Fruit fly (Drosophila melanogaster) whole organism, embryonic: ENCODE data around the gene CG2224.
A peak's percentile ranks its signal among the peaks of the same experiment; 100 is the strongest.

Experiments
- Atf3 ChIP-seq: fragments of 200-800 bp; sonication (Bioruptor generic); optimal IDR thresholded peaks from 3 replicates; lab custom pipeline; 2016; ENCODE audit warnings: missing biosample characterization, missing genetic modification characterization
- CG12104 ChIP-seq: fragments of 200-800 bp; sonication (Bioruptor generic); optimal IDR thresholded peaks from 3 replicates; lab custom pipeline; 2016; ENCODE audit warnings: missing biosample characterization, missing genetic modification characterization
- CG12391 ChIP-seq: fragments of 200-800 bp; sonication (Bioruptor generic); optimal IDR thresholded peaks from 3 replicates; lab custom pipeline; 2018; ENCODE audit warnings: missing biosample characterization, mild to moderate bottlenecking, missing genetic modification characterization, moderate library complexity
- CG14441 ChIP-seq: fragments of 200-800 bp; sonication (Bioruptor generic); IDR thresholded peaks from 2 replicates; pipeline ENCODE4 v1.3.6; 2022; ENCODE audit warnings: missing biosample characterization, missing genetic modification characterization
- CG17385 ChIP-seq: fragments of 200-800 bp; sonication (Bioruptor generic); optimal IDR thresholded peaks from 3 replicates; lab custom pipeline; 2018; ENCODE audit warnings: missing biosample characterization, mild to moderate bottlenecking, missing genetic modification characterization
- CG31441 ChIP-seq: fragments of 200-800 bp; sonication (Bioruptor generic); IDR thresholded peaks from 2 replicates; pipeline ENCODE4 v1.3.6; 2022; ENCODE audit warnings: missing biosample characterization, missing genetic modification characterization
- CG3163 ChIP-seq: fragments of 200-800 bp; sonication (Bioruptor generic); optimal IDR thresholded peaks from 3 replicates; lab custom pipeline; 2016; ENCODE audit warnings: missing biosample characterization, missing genetic modification characterization
- CG3407 ChIP-seq: fragments of 200-800 bp; sonication (Bioruptor generic); optimal IDR thresholded peaks from 2 replicates; lab custom pipeline; 2018; ENCODE audit warnings: missing biosample characterization, mild to moderate bottlenecking, missing genetic modification characterization
- CG3838 ChIP-seq: fragments of 200-800 bp; sonication (Bioruptor generic); optimal IDR thresholded peaks from 3 replicates; lab custom pipeline; 2016; ENCODE audit warnings: missing biosample characterization, missing genetic modification characterization
- CG43689 ChIP-seq: fragments of 200-800 bp; sonication (Bioruptor generic); IDR thresholded peaks from 2 replicates; pipeline ENCODE4 v1.3.6; 2022; ENCODE audit warnings: missing biosample characterization, missing genetic modification characterization
- CG6689 ChIP-seq: fragments of 200-800 bp; sonication (Bioruptor generic); IDR thresholded peaks from 2 replicates; pipeline ENCODE4 v1.3.6; 2022; ENCODE audit warnings: missing biosample characterization, missing genetic modification characterization
- CG7987 ChIP-seq: fragments of 200-800 bp; sonication (Bioruptor generic); optimal IDR thresholded peaks from 2 replicates; lab custom pipeline; 2018; ENCODE audit warnings: missing biosample characterization, mild to moderate bottlenecking, missing genetic modification characterization, moderate library complexity
- CG8290 ChIP-seq, 3 experiments: fragments of 200-800 bp; sonication (Bioruptor generic); optimal IDR thresholded peaks; 2 replicates each; lab custom pipeline; 2016 to 2019; ENCODE audit warnings: missing biosample characterization in 3 of 3, missing genetic modification characterization in 3 of 3, mild to moderate bottlenecking in 2 of 3, moderate library complexity in 1 of 3
- CG9609 ChIP-seq: fragments of 200-800 bp; sonication (Bioruptor generic); optimal IDR thresholded peaks from 3 replicates; lab custom pipeline; 2016; ENCODE audit warnings: missing biosample characterization, missing genetic modification characterization
- D19B ChIP-seq: fragments of 200-800 bp; sonication (Bioruptor generic); optimal IDR thresholded peaks from 2 replicates; lab custom pipeline; 2017; ENCODE audit warnings: missing biosample characterization, mild to moderate bottlenecking, missing genetic modification characterization
- Dref ChIP-seq: fragments of 200-800 bp; sonication (Bioruptor generic); IDR thresholded peaks from 2 replicates; pipeline ENCODE4 v1.3.6; 2022; ENCODE audit warnings: missing biosample characterization, missing genetic modification characterization
- Ets97D ChIP-seq: fragments of 200-800 bp; sonication (Bioruptor generic); optimal IDR thresholded peaks from 3 replicates; lab custom pipeline; 2016; ENCODE audit warnings: missing biosample characterization, missing genetic modification characterization
- GATAe ChIP-seq: fragments of 200-800 bp; sonication (Bioruptor generic); conservative IDR thresholded peaks from 2 replicates; pipeline ENCODE4 v1.3.6; 2022; ENCODE audit warnings: missing biosample characterization, missing genetic modification characterization
- HLH54F ChIP-seq: fragments of 200-800 bp; sonication (Bioruptor generic); optimal IDR thresholded peaks from 3 replicates; lab custom pipeline; 2016; ENCODE audit warnings: missing biosample characterization, missing genetic modification characterization
- Hr78 ChIP-seq, 2 experiments: fragments of 200-800 bp in 1 of 2; fragments of >200 bp in 1 of 2; sonication (Bioruptor generic) in 1 of 2; optimal IDR thresholded peaks; 2 replicates each; lab custom pipeline; 2017 to 2019; ENCODE audit warnings: missing biosample characterization in 2 of 2, missing genetic modification characterization in 2 of 2, mild to moderate bottlenecking in 1 of 2, moderate library complexity in 1 of 2
- Lhr ChIP-seq: fragments of 200-800 bp; sonication (Bioruptor generic); optimal IDR thresholded peaks from 3 replicates; lab custom pipeline; 2017; ENCODE audit warnings: mild to moderate bottlenecking, missing biosample characterization, missing genetic modification reagents, missing genetic modification characterization
- Meics ChIP-seq: fragments of 200-800 bp; sonication (Bioruptor generic); optimal IDR thresholded peaks from 2 replicates; lab custom pipeline; 2017; ENCODE audit warnings: missing biosample characterization, mild to moderate bottlenecking, missing genetic modification characterization
- Myb ChIP-seq: fragments of 200-800 bp; sonication (Bioruptor generic); optimal IDR thresholded peaks from 2 replicates; lab custom pipeline; 2016; ENCODE audit warnings: missing biosample characterization, missing genetic modification characterization
- Nf-YC ChIP-seq: fragments of 200-800 bp; optimal IDR thresholded peaks from 3 replicates; lab custom pipeline; 2019; ENCODE audit warnings: missing biosample characterization, mild to moderate bottlenecking, missing genetic modification characterization, moderate library complexity
- NfI ChIP-seq: fragments of 200-800 bp; sonication (Bioruptor generic); optimal IDR thresholded peaks from 3 replicates; lab custom pipeline; 2018; ENCODE audit warnings: missing biosample characterization, mild to moderate bottlenecking, missing genetic modification characterization, moderate library complexity
- Sox102F ChIP-seq: fragments of 200-800 bp; sonication (Bioruptor generic); optimal IDR thresholded peaks from 2 replicates; lab custom pipeline; 2018; ENCODE audit warnings: missing biosample characterization, mild to moderate bottlenecking, missing genetic modification characterization, moderate library complexity
- cwo ChIP-seq: fragments of 200-800 bp; sonication (Bioruptor generic); optimal IDR thresholded peaks from 3 replicates; lab custom pipeline; 2017; ENCODE audit warnings: missing biosample characterization, missing genetic modification characterization, mild to moderate bottlenecking, moderate library complexity, missing genetic modification reagents
- dati ChIP-seq: fragments of 200-800 bp; sonication (Bioruptor generic); IDR thresholded peaks from 2 replicates; pipeline ENCODE4 v1.3.6; 2022; ENCODE audit warnings: missing biosample characterization, missing genetic modification characterization
- dysf ChIP-seq: fragments of 200-800 bp; sonication (Bioruptor generic); IDR thresholded peaks from 3 replicates; pipeline ENCODE4 v1.3.6; 2022; ENCODE audit warnings: missing biosample characterization, missing genetic modification characterization
- ewg ChIP-seq: fragments of 200-800 bp; sonication (Bioruptor generic); optimal IDR thresholded peaks from 3 replicates; lab custom pipeline; 2017; ENCODE audit warnings: mild to moderate bottlenecking, missing biosample characterization, missing genetic modification reagents, missing genetic modification characterization
- exex ChIP-seq: fragments of 200-800 bp; sonication (Bioruptor generic); optimal IDR thresholded peaks from 4 replicates; lab custom pipeline; 2018; ENCODE audit warnings: missing biosample characterization, mild to moderate bottlenecking, missing genetic modification characterization, moderate library complexity
- gcm2 ChIP-seq: fragments of 200-800 bp; sonication (Bioruptor generic); optimal IDR thresholded peaks from 2 replicates; lab custom pipeline; 2016; ENCODE audit warnings: missing biosample characterization, missing genetic modification characterization
- ham ChIP-seq: fragments of 200-800 bp; sonication (Bioruptor generic); IDR thresholded peaks from 2 replicates; pipeline ENCODE4 v1.3.6; 2022; ENCODE audit warnings: missing biosample characterization, missing genetic modification characterization
- hkb ChIP-seq, 2 experiments: fragments of 200-800 bp in 1 of 2; fragments of >200 bp in 1 of 2; sonication (Bioruptor generic) in 1 of 2; IDR thresholded peaks in 1 of 2; optimal IDR thresholded peaks in 1 of 2; 2 replicates each; pipeline versions ENCODE4 v1.3.6 to Lab custom; 2017 to 2022; ENCODE audit warnings: missing biosample characterization in 1 of 2, missing genetic modification characterization in 1 of 2
- insv ChIP-seq, 2 experiments: fragments of 200-800 bp; sonication (Bioruptor generic); optimal IDR thresholded peaks; 3 replicates each; lab custom pipeline; 2016 to 2018; ENCODE audit warnings: missing biosample characterization in 2 of 2, missing genetic modification characterization in 2 of 2
- jumu ChIP-seq: fragments of 200-800 bp; sonication (Bioruptor generic); optimal IDR thresholded peaks from 3 replicates; lab custom pipeline; 2016; ENCODE audit warnings: missing biosample characterization, missing genetic modification characterization
- klu ChIP-seq: fragments of 200-800 bp; sonication (Bioruptor generic); IDR thresholded peaks from 2 replicates; pipeline ENCODE4 v1.3.6; 2022; ENCODE audit warnings: missing biosample characterization, missing genetic modification characterization
- lmd ChIP-seq: fragments of 200-800 bp; sonication (Bioruptor generic); IDR thresholded peaks from 2 replicates; pipeline ENCODE4 v1.3.6; 2022; ENCODE audit warnings: missing biosample characterization, missing genetic modification characterization
- maf-S ChIP-seq: fragments of 200-800 bp; sonication (Bioruptor generic); optimal IDR thresholded peaks from 2 replicates; lab custom pipeline; 2016; ENCODE audit warnings: missing biosample characterization, missing genetic modification characterization
- mirr ChIP-seq: fragments of 200-800 bp; sonication (Bioruptor generic); optimal IDR thresholded peaks from 3 replicates; lab custom pipeline; 2018; ENCODE audit warnings: missing biosample characterization, mild to moderate bottlenecking, missing genetic modification characterization
- pan ChIP-seq, 4 experiments: fragments of >200 bp in 3 of 4; fragments of 200-800 bp in 1 of 4; sonication (Bioruptor generic) in 1 of 4; optimal IDR thresholded peaks in 3 of 4; IDR thresholded peaks in 1 of 4; 2 replicates each; pipeline versions ENCODE4 v1.3.6 to Lab custom; 2017 to 2022; ENCODE audit warnings: missing biosample characterization in 2 of 4, missing genetic modification characterization in 2 of 4, mixed read lengths in 1 of 4
- pb ChIP-seq: fragments of 200-800 bp; sonication (Bioruptor generic); optimal IDR thresholded peaks from 3 replicates; lab custom pipeline; 2016; ENCODE audit warnings: missing biosample characterization, missing genetic modification characterization
- sd ChIP-seq: fragments of 200-800 bp; sonication (Bioruptor generic); optimal IDR thresholded peaks from 3 replicates; lab custom pipeline; 2018; ENCODE audit warnings: missing biosample characterization, mild to moderate bottlenecking, missing genetic modification characterization, moderate library complexity
- sens ChIP-seq: fragments of 200-800 bp; sonication (Bioruptor generic); peaks from one replicate; lab custom pipeline; 2016; ENCODE audit warnings: missing biosample characterization, missing genetic modification characterization
- sens-2 ChIP-seq: fragments of 200-800 bp; sonication (Bioruptor generic); IDR thresholded peaks from 2 replicates; pipeline ENCODE4 v1.3.6; 2022; ENCODE audit warnings: missing biosample characterization, missing genetic modification characterization
- slbo ChIP-seq: fragments of 200-800 bp; sonication (Bioruptor generic); IDR thresholded peaks from 2 replicates; pipeline ENCODE4 v1.3.6; 2022; ENCODE audit warnings: missing biosample characterization, missing genetic modification characterization
- tll ChIP-seq, 2 experiments: fragments of 200-800 bp in 1 of 2; fragments of >200 bp in 1 of 2; sonication (Bioruptor generic) in 1 of 2; optimal IDR thresholded peaks; 2 replicates each; lab custom pipeline; 2017 to 2019; ENCODE audit warnings: missing biosample characterization in 2 of 2, missing genetic modification characterization in 2 of 2, mild to moderate bottlenecking in 1 of 2, moderate library complexity in 1 of 2
- trem ChIP-seq: fragments of 200-800 bp; optimal IDR thresholded peaks from 3 replicates; lab custom pipeline; 2019; ENCODE audit warnings: missing biosample characterization, mild to moderate bottlenecking, missing genetic modification characterization, moderate library complexity

Gene CG2224

dm6 chr3R:30450224-30450623 is 8.9 kb downstream of the CG2224 start (continued):
- TF ChIP-seq CG43689 (GFP tag; lab: Robert Waterston, UW), result peak; percentile 66
- peak; percentile 61 for TF ChIP-seq CG12104 (GFP tag; lab: Kevin White, UChicago)
- TF ChIP-seq Lhr, result peak; percentile 60
- peak; percentile 70 for TF ChIP-seq CG17385 (GFP tag; lab: Kevin White, UChicago)
- TF ChIP-seq sens-2 (GFP tag; lab: Robert Waterston, UW), result no peak
- peak; percentile 70; the same call in 1 of the 2 replicates for TF ChIP-seq ham (GFP tag; lab: Robert Waterston, UW)
- TF ChIP-seq, all 482 proteins: peak for 335

DNA sequence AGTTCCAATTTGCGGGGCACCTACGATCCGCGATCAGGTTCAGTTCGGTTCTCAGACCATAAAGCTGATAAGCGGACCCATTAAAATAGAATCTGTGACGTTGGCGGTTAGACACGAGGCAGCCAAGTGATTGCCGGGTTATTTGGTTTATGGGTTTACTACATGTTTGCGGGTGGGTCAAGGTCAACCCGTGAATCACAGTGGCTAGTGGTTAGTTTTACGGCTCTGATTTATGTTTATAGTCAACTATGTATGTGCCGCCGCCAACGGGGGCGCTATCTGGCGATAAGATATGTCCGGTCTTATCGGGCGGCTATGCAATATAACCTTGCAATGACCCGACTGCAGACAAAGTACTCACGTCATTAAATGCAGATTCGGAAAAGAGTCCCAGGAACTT is 9.7 kb downstream of the CG2224 start:
- TF ChIP-seq CG3407 (GFP tag; lab: Kevin White, UChicago) (no peak), Meics (GFP tag; lab: Kevin White, UChicago) (no peak), pan (optimal IDR thresholded peaks at IDR 0.05; lab: Kevin White, UChicago) (no peak), pan (GFP tag; optimal IDR thresholded peaks at IDR 0.05 in 1 of 2, IDR thresholded peaks at IDR 0.05 in 1 of 2) (no peak), CG3163 (GFP tag; lab: Kevin White, UChicago) (no peak), sens (GFP tag; lab: Kevin White, UChicago) (peak; percentile 66), ham (GFP tag; lab: Robert Waterston, UW) (no peak), dati (GFP tag; lab: Robert Waterston, UW) (no peak), CG12391 (tag; lab: Kevin White, UChicago) (no peak), Atf3 (GFP tag; lab: Kevin White, UChicago) (no peak), hkb (optimal IDR thresholded peaks at IDR 0.05; lab: Kevin White, UChicago) (no peak), hkb (GFP tag; IDR thresholded peaks at IDR 0.05; lab: Robert Waterston, UW) (no peak), NfI (no peak), CG14441 (GFP tag; lab: Robert Waterston, UW) (no peak), mirr (GFP tag; lab: Kevin White, UChicago) (peak; percentile 78), CG7987 (GFP tag; lab: Kevin White, UChicago) (peak; percentile 98), ewg (GFP tag; lab: Kevin White, UChicago) (no peak), cwo (peak; percentile 8), CG9609 (GFP tag; lab: Kevin White, UChicago) (no peak), Myb (GFP tag; lab: Kevin White, UChicago) (no peak), CG6689 (no peak), CG3838 (no peak), exex (tag; lab: Kevin White, UChicago) (peak; percentile 94), HLH54F (GFP tag; lab: Kevin White, UChicago) (no peak), tll (GFP tag; optimal IDR thresholded peaks at IDR 0.05; lab: Kevin White, UChicago) (no peak), sens-2 (GFP tag; lab: Robert Waterston, UW) (peak; percentile 83), lmd (GFP tag; lab: Robert Waterston, UW) (no peak), dysf (GFP tag; lab: Robert Waterston, UW) (no peak), CG31441 (GFP tag; lab: Robert Waterston, UW) (no peak), Ets97D (GFP tag; lab: Kevin White, UChicago) (no peak), jumu (GFP tag; lab: Kevin White, UChicago) (no peak), Sox102F (GFP tag; lab: Kevin White, UChicago) (no peak), GATAe (GFP tag; lab: Robert Waterston, UW) (peak; percentile 54; the same call in 1 of the 2 replicates), D19B (GFP tag; lab: Kevin White, UChicago) (no peak), slbo (GFP tag; lab: Robert Waterston, UW) (no peak), pb (no peak), gcm2 (no peak), Hr78 (GFP tag; optimal IDR thresholded peaks at IDR 0.05; lab: Kevin White, UChicago) (peak in 1 of 2 experiments; percentile 94), CG8290 (GFP tag; optimal IDR thresholded peaks at IDR 0.05; lab: Kevin White, UChicago) (no peak), CG8290 (tag; optimal IDR thresholded peaks at IDR 0.05; lab: Kevin White, UChicago) (no peak), insv (GFP tag; optimal IDR thresholded peaks at IDR 0.05; lab: Kevin White, UChicago) (no peak), Nf-YC (tag; lab: Kevin White, UChicago) (no peak), sd (no peak), trem (tag; lab: Kevin White, UChicago) (no peak), Dref (GFP tag; lab: Robert Waterston, UW) (no peak), klu (GFP tag; lab: Robert Waterston, UW) (no peak), maf-S (GFP tag; lab: Kevin White, UChicago) (no peak)
